Worm (Caenorhabditis elegans) whole organism, L1 larva: ENCODE data around the gene maph-1.3.

ENCODE experiments used
- efl-1 ChIP-seq, 4 experiments: fragments of 150-350 bp; optimal IDR thresholded peaks in 3 of 4; peaks in 1 of 4; 1 replicate in 1 of 4; 2 replicates in 3 of 4; lab custom pipeline; 2014; ENCODE audit warnings: missing biosample characterization in 2 of 4, missing genetic modification characterization in 2 of 4, missing genetic modification reagents in 2 of 4
- snpc-4 ChIP-seq: fragments of 150-350 bp; optimal IDR thresholded peaks from 2 replicates; lab custom pipeline; 2014; ENCODE audit warnings: missing biosample characterization, missing genetic modification characterization

- TF ChIP-seq efl-1 (optimal IDR thresholded peaks at IDR 0.05; lab: Kevin White, UChicago) = peak in 1 of 2 experiments; percentile 19
- TF ChIP-seq efl-1 (GFP tag; optimal IDR thresholded peaks at IDR 0.05 in 1 of 2; lab: Kevin White, UChicago) = peak in 1 of 2 experiments; percentile 78
- no peak for TF ChIP-seq snpc-4 (tag; lab: Kevin White, UChicago)
Observed at ce11 chrIII:3873424-3873823, 28.7 kb downstream of the maph-1.3 start.
